Fruit fly (Drosophila melanogaster) whole organism, embryonic: ENCODE results near the gene SCAR.

ENCODE experiments used
- Asciz ChIP-seq: fragments of 200-800 bp; sonication (Bioruptor generic); optimal IDR thresholded peaks from 2 replicates; lab custom pipeline; 2017; ENCODE audit warnings: missing biosample characterization, mild to moderate bottlenecking, missing genetic modification characterization, missing genetic modification reagents
- Atf6 ChIP-seq: fragments of 200-800 bp; sonication (Bioruptor generic); IDR thresholded peaks from 2 replicates; pipeline ENCODE4 v1.3.6; 2022; ENCODE audit warnings: missing biosample characterization, missing genetic modification characterization
- C15 ChIP-seq: fragments of 200-800 bp; sonication (Bioruptor generic); IDR thresholded peaks from 3 replicates; pipeline ENCODE4 v1.3.6; 2022; ENCODE audit warnings: missing biosample characterization, missing genetic modification characterization
- CG12659 ChIP-seq: fragments of 200-800 bp; sonication (Bioruptor generic); optimal IDR thresholded peaks from 3 replicates; lab custom pipeline; 2017; ENCODE audit warnings: mild to moderate bottlenecking, missing biosample characterization, missing genetic modification reagents, missing genetic modification characterization
- CG14014 ChIP-seq: fragments of 200-800 bp; sonication (Bioruptor generic); IDR thresholded peaks from 2 replicates; pipeline ENCODE4 v1.3.6; 2022; ENCODE audit warnings: missing biosample characterization, missing genetic modification characterization
- CG14965 ChIP-seq: fragments of 200-800 bp; sonication (Bioruptor generic); optimal IDR thresholded peaks from 2 replicates; lab custom pipeline; 2016; ENCODE audit warnings: missing biosample characterization, missing genetic modification characterization, borderline replicate concordance
- CG16815 ChIP-seq: fragments of 200-800 bp; sonication (Bioruptor generic); optimal IDR thresholded peaks from 3 replicates; lab custom pipeline; 2017; ENCODE audit warnings: missing biosample characterization, mild to moderate bottlenecking, missing genetic modification characterization
- CG18764 ChIP-seq: fragments of 200-800 bp; sonication (Bioruptor generic); optimal IDR thresholded peaks from 3 replicates; lab custom pipeline; 2016; ENCODE audit warnings: missing biosample characterization, missing genetic modification characterization
- CG2202 ChIP-seq: fragments of 200-800 bp; sonication (Bioruptor generic); optimal IDR thresholded peaks from 2 replicates; lab custom pipeline; 2018; ENCODE audit warnings: missing biosample characterization, mild to moderate bottlenecking, missing genetic modification characterization
- CG2678 ChIP-seq: fragments of 200-800 bp; sonication (Bioruptor generic); optimal IDR thresholded peaks from 3 replicates; lab custom pipeline; 2019; ENCODE audit warnings: missing biosample characterization, mild to moderate bottlenecking, missing genetic modification characterization, moderate library complexity
- CG4730 ChIP-seq: fragments of 200-800 bp; sonication (Bioruptor generic); IDR thresholded peaks from 2 replicates; pipeline ENCODE4 v1.3.6; 2022; ENCODE audit warnings: missing biosample characterization, missing genetic modification characterization
- CG4820 ChIP-seq: fragments of 200-800 bp; sonication (Bioruptor generic); optimal IDR thresholded peaks from 3 replicates; lab custom pipeline; 2016; ENCODE audit warnings: missing biosample characterization, missing genetic modification characterization
- CG5245 ChIP-seq: fragments of 200-800 bp; sonication (Bioruptor generic); optimal IDR thresholded peaks from 3 replicates; lab custom pipeline; 2016; ENCODE audit warnings: missing biosample characterization, missing genetic modification characterization
- CG6175 ChIP-seq: fragments of 200-800 bp; sonication (Bioruptor generic); IDR thresholded peaks from 3 replicates; pipeline ENCODE4 v1.3.6; 2022; ENCODE audit warnings: missing biosample characterization, missing genetic modification characterization
- CG6765 ChIP-seq: fragments of 200-800 bp; sonication (Bioruptor generic); optimal IDR thresholded peaks from 3 replicates; lab custom pipeline; 2017; ENCODE audit warnings: missing biosample characterization, mild to moderate bottlenecking, missing genetic modification characterization
- CG9817 ChIP-seq: fragments of 200-800 bp; sonication (Bioruptor generic); optimal IDR thresholded peaks from 2 replicates; lab custom pipeline; 2018; ENCODE audit warnings: missing biosample characterization, mild to moderate bottlenecking, missing genetic modification characterization, moderate library complexity
- Chrac-16 ChIP-seq: fragments of 200-800 bp; sonication (Bioruptor generic); optimal IDR thresholded peaks from 3 replicates; lab custom pipeline; 2016; ENCODE audit warnings: missing biosample characterization, missing genetic modification characterization
- Doc3 ChIP-seq: fragments of 200-800 bp; sonication (Bioruptor generic); IDR thresholded peaks from 3 replicates; pipeline ENCODE4 v1.3.6; 2022; ENCODE audit warnings: missing biosample characterization, missing genetic modification characterization; ENCODE audit not compliant: partially characterized antibody
- Eip74EF ChIP-seq, 2 experiments: fragments of 200-800 bp in 1 of 2; fragments of >200 bp in 1 of 2; sonication (Bioruptor generic) in 1 of 2; optimal IDR thresholded peaks; 2 replicates each; lab custom pipeline; 2017 to 2019; ENCODE audit warnings: missing biosample characterization in 2 of 2, missing genetic modification characterization in 2 of 2, mild to moderate bottlenecking in 1 of 2, moderate library complexity in 1 of 2
- Fer1 ChIP-seq: fragments of 200-800 bp; sonication (Bioruptor generic); optimal IDR thresholded peaks from 2 replicates; lab custom pipeline; 2017; ENCODE audit warnings: missing biosample characterization, mild to moderate bottlenecking, missing genetic modification characterization
- H2.0 ChIP-seq: fragments of 200-800 bp; sonication (Bioruptor generic); IDR thresholded peaks from 2 replicates; pipeline ENCODE4 v1.3.6; 2022; ENCODE audit warnings: missing biosample characterization, missing genetic modification characterization
- Lhr ChIP-seq: fragments of 200-800 bp; sonication (Bioruptor generic); optimal IDR thresholded peaks from 3 replicates; lab custom pipeline; 2017; ENCODE audit warnings: mild to moderate bottlenecking, missing biosample characterization, missing genetic modification reagents, missing genetic modification characterization
- Med ChIP-seq: fragments of 200-800 bp; sonication (Bioruptor generic); peaks from one replicate; lab custom pipeline; 2016; ENCODE audit warnings: missing biosample characterization, missing genetic modification characterization, mild to moderate bottlenecking, inconsistent platforms, moderate library complexity
- Neu2 ChIP-seq: fragments of 200-800 bp; sonication (Bioruptor generic); optimal IDR thresholded peaks from 3 replicates; lab custom pipeline; 2016; ENCODE audit warnings: missing biosample characterization, missing genetic modification characterization, borderline replicate concordance
- Pdp1 ChIP-seq, 2 experiments: fragments of 200-800 bp; sonication (Bioruptor generic); optimal IDR thresholded peaks; 3 replicates each; lab custom pipeline; 2016; ENCODE audit warnings: missing biosample characterization in 2 of 2, missing genetic modification characterization in 2 of 2, mild to moderate bottlenecking in 1 of 2, moderate library complexity in 1 of 2
- Sry-β ChIP-seq: fragments of 200-800 bp; sonication (Bioruptor generic); optimal IDR thresholded peaks from 2 replicates; lab custom pipeline; 2018; ENCODE audit warnings: missing biosample characterization, mild to moderate bottlenecking, missing genetic modification characterization, moderate library complexity
- Vsx1 ChIP-seq: fragments of 200-800 bp; sonication (Bioruptor generic); optimal IDR thresholded peaks from 2 replicates; lab custom pipeline; 2017; ENCODE audit warnings: missing biosample characterization, mild to moderate bottlenecking, missing genetic modification characterization, missing genetic modification reagents
- bsh ChIP-seq, 2 experiments: fragments of 200-800 bp; sonication (Bioruptor generic); optimal IDR thresholded peaks; 2 replicates each; lab custom pipeline; 2017 to 2018; ENCODE audit warnings: mild to moderate bottlenecking in 2 of 2, missing biosample characterization in 2 of 2, missing genetic modification characterization in 2 of 2, moderate library complexity in 1 of 2
- chinmo ChIP-seq: fragments of 200-800 bp; sonication (Bioruptor generic); IDR thresholded peaks from 4 replicates; pipeline ENCODE4 v1.3.6; 2022; ENCODE audit warnings: missing biosample characterization, missing genetic modification characterization; ENCODE audit not compliant: partially characterized antibody
- ci ChIP-seq: fragments of 200-800 bp; sonication (Bioruptor generic); IDR thresholded peaks from 3 replicates; pipeline ENCODE4 v1.3.6; 2022; ENCODE audit warnings: missing biosample characterization, missing genetic modification characterization
- da ChIP-seq: fragments of 200-800 bp; sonication (Bioruptor generic); optimal IDR thresholded peaks from 2 replicates; lab custom pipeline; 2016; ENCODE audit warnings: missing biosample characterization, missing genetic modification characterization
- dan ChIP-seq: fragments of 200-800 bp; sonication (Bioruptor generic); IDR thresholded peaks from 2 replicates; pipeline ENCODE4 v1.3.6; 2022; ENCODE audit warnings: missing biosample characterization, missing genetic modification characterization
- dysf ChIP-seq: fragments of 200-800 bp; sonication (Bioruptor generic); IDR thresholded peaks from 3 replicates; pipeline ENCODE4 v1.3.6; 2022; ENCODE audit warnings: missing biosample characterization, missing genetic modification characterization
- hbn ChIP-seq: fragments of 200-800 bp; sonication (Bioruptor generic); IDR thresholded peaks from 2 replicates; pipeline ENCODE4 v1.3.6; 2022; ENCODE audit warnings: missing biosample characterization, missing genetic modification characterization; ENCODE audit not compliant: partially characterized antibody
- inv ChIP-seq: fragments of 200-800 bp; sonication (Bioruptor generic); IDR thresholded peaks from 2 replicates; pipeline ENCODE4 v1.3.6; 2022; ENCODE audit warnings: missing biosample characterization, missing genetic modification characterization; ENCODE audit not compliant: partially characterized antibody
- kah ChIP-seq: fragments of 200-800 bp; sonication (Bioruptor generic); optimal IDR thresholded peaks from 2 replicates; lab custom pipeline; 2018; ENCODE audit warnings: missing biosample characterization, mild to moderate bottlenecking, missing genetic modification characterization
- knrl ChIP-seq: fragments of 200-800 bp; sonication (Bioruptor generic); IDR thresholded peaks from 3 replicates; pipeline ENCODE4 v1.3.6; 2022; ENCODE audit warnings: missing biosample characterization, missing genetic modification characterization; ENCODE audit not compliant: partially characterized antibody
- lab ChIP-seq: fragments of 200-800 bp; sonication (Bioruptor generic); optimal IDR thresholded peaks from 3 replicates; lab custom pipeline; 2017; ENCODE audit warnings: missing biosample characterization, missing genetic modification characterization, mild to moderate bottlenecking, moderate library complexity, missing genetic modification reagents
- lov ChIP-seq, 2 experiments: fragments of 200-800 bp in 1 of 2; fragments of >200 bp in 1 of 2; sonication (Bioruptor generic) in 1 of 2; IDR thresholded peaks in 1 of 2; optimal IDR thresholded peaks in 1 of 2; 2 replicates in 1 of 2; 3 replicates in 1 of 2; pipeline versions ENCODE4 v1.3.6 to Lab custom; 2017 to 2022; ENCODE audit warnings: missing biosample characterization in 1 of 2, missing genetic modification characterization in 1 of 2
- nom ChIP-seq: fragments of 200-800 bp; sonication (Bioruptor generic); optimal IDR thresholded peaks from 2 replicates; lab custom pipeline; 2017; ENCODE audit warnings: missing biosample characterization, missing genetic modification characterization, mild to moderate bottlenecking, moderate library complexity, missing genetic modification reagents
- oc ChIP-seq: fragments of 200-800 bp; sonication (Bioruptor generic); optimal IDR thresholded peaks from 2 replicates; lab custom pipeline; 2018; ENCODE audit warnings: missing biosample characterization, mild to moderate bottlenecking, missing genetic modification characterization, moderate library complexity
- otp ChIP-seq: fragments of 200-800 bp; sonication (Bioruptor generic); IDR thresholded peaks from 3 replicates; pipeline ENCODE4, ENCODE4 v1.3.6; 2022; ENCODE audit warnings: missing biosample characterization, missing genetic modification characterization
- ranshi ChIP-seq: fragments of 200-800 bp; sonication (Bioruptor generic); IDR thresholded peaks from 2 replicates; pipeline ENCODE4 v1.3.6; 2022; ENCODE audit warnings: missing biosample characterization, missing genetic modification characterization
- seq ChIP-seq: fragments of 200-800 bp; sonication (Bioruptor generic); IDR thresholded peaks from 2 replicates; pipeline ENCODE4 v1.3.6; 2022; ENCODE audit warnings: missing biosample characterization, missing genetic modification characterization
- sima ChIP-seq: fragments of 200-800 bp; sonication (Bioruptor generic); optimal IDR thresholded peaks from 2 replicates; lab custom pipeline; 2016; ENCODE audit warnings: missing biosample characterization, missing genetic modification characterization
- sob ChIP-seq: fragments of 200-800 bp; sonication (Bioruptor generic); IDR thresholded peaks from 2 replicates; pipeline ENCODE4 v1.3.6; 2022; ENCODE audit warnings: missing biosample characterization, missing genetic modification characterization
- sug ChIP-seq: fragments of 200-800 bp; optimal IDR thresholded peaks from 2 replicates; lab custom pipeline; 2019; ENCODE audit warnings: missing biosample characterization, mild to moderate bottlenecking, missing genetic modification characterization, moderate library complexity
- ttk ChIP-seq: fragments of 200-800 bp; sonication (Bioruptor generic); IDR thresholded peaks from 2 replicates; pipeline ENCODE4 v2.1.2; 2022; ENCODE audit warnings: missing biosample characterization, missing genetic modification characterization
- zfh2 ChIP-seq: fragments of 200-800 bp; sonication (Bioruptor generic); optimal IDR thresholded peaks from 2 replicates; lab custom pipeline; 2016; ENCODE audit warnings: missing biosample characterization, missing genetic modification characterization

The SCAR gene

DNA sequence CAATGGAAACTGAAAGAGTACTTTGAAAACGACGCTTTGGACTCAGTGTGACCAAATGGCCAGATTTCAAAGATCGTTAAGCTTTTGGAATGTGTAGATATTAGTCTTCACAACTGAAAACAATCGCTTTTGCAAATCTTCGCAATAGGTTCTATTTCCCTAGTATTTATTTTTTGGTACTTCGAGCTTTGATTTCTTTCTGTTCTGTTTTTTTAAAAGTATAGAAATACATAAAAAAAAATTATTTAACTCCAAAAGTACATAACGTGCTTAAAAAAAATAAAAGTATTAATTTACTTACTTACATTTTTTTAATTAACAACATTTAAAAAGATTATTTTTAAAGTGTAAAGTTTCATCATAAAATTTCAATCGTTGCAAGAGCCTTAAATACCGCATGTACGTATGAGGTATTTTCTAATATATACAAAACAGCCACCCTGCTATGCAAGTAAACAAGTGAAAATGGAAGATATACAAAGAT lies 10.8 kb downstream of the SCAR start, which contains the start of the genes piwi and CG12253 (continued):
- peak; percentile 40 for TF ChIP-seq CG2202 (tag; lab: Kevin White, UChicago)
- TF ChIP-seq lov (optimal IDR thresholded peaks at IDR 0.05; lab: Kevin White, UChicago): no peak
- TF ChIP-seq lov (GFP tag; IDR thresholded peaks at IDR 0.05; lab: Robert Waterston, UW): no peak
- no peak for TF ChIP-seq C15 (GFP tag; lab: Robert Waterston, UW)
- peak; percentile 28 for TF ChIP-seq zfh2
- peak; percentile 72 for TF ChIP-seq CG16815 (GFP tag; lab: Kevin White, UChicago)
- TF ChIP-seq Pdp1 (GFP tag; optimal IDR thresholded peaks at IDR 0.05; lab: Kevin White, UChicago): no peak
- peak; percentile 87 for TF ChIP-seq ttk (GFP tag; lab: Robert Waterston, UW)
- TF ChIP-seq kah: no peak
- no peak for TF ChIP-seq Doc3 (GFP tag; lab: Robert Waterston, UW)
- peak; percentile 85; the same call in 1 of the 2 replicates for TF ChIP-seq sob (GFP tag; lab: Robert Waterston, UW)
- TF ChIP-seq inv (GFP tag; lab: Robert Waterston, UW): no peak
- peak; percentile 66; the same call in 1 of the 2 replicates for TF ChIP-seq CG14014 (GFP tag; lab: Robert Waterston, UW)
- no peak for TF ChIP-seq chinmo (GFP tag; lab: Robert Waterston, UW)
- no peak for TF ChIP-seq Vsx1
- TF ChIP-seq CG14965 (GFP tag; lab: Kevin White, UChicago): no peak
- TF ChIP-seq lab: no peak
- peak in 1 of 2 experiments; percentile 85 for TF ChIP-seq bsh (GFP tag; optimal IDR thresholded peaks at IDR 0.05; lab: Kevin White, UChicago)
- no peak for TF ChIP-seq Neu2
- peak; percentile 89 for TF ChIP-seq dysf
- no peak for TF ChIP-seq da (GFP tag; lab: Kevin White, UChicago)
- TF ChIP-seq CG18764: peak; percentile 90
- TF ChIP-seq Eip74EF (GFP tag; optimal IDR thresholded peaks at IDR 0.05; lab: Kevin White, UChicago): no peak
- TF ChIP-seq oc (tag; lab: Kevin White, UChicago): no peak
- TF ChIP-seq Sry-β (GFP tag; lab: Kevin White, UChicago): no peak
- TF ChIP-seq seq (GFP tag; lab: Robert Waterston, UW): 0 out of 2 replicates have a peak, but pooled peaks have one; percentile 35
- TF ChIP-seq CG9817 (tag; lab: Kevin White, UChicago): peak; percentile 78
- TF ChIP-seq CG12659 (GFP tag; lab: Kevin White, UChicago): peak; percentile 88
- TF ChIP-seq CG6175 (GFP tag; lab: Robert Waterston, UW): no peak
- no peak for TF ChIP-seq ci (GFP tag; lab: Robert Waterston, UW)
- TF ChIP-seq Fer1: peak; percentile 20
- peak; percentile 56 for TF ChIP-seq sug (tag; lab: Kevin White, UChicago)
- TF ChIP-seq CG4820 (GFP tag; lab: Kevin White, UChicago): peak; percentile 14
- no peak for TF ChIP-seq sima (GFP tag; lab: Kevin White, UChicago)
- TF ChIP-seq hbn: no peak
- TF ChIP-seq Chrac-16 (GFP tag; lab: Kevin White, UChicago): peak; percentile 78
- TF ChIP-seq CG6765: no peak
- peak; percentile 58 for TF ChIP-seq Med (GFP tag; lab: Kevin White, UChicago)
- TF ChIP-seq nom (GFP tag; lab: Kevin White, UChicago): no peak
- TF ChIP-seq knrl (GFP tag; lab: Robert Waterston, UW): no peak
- TF ChIP-seq Lhr (GFP tag; lab: Kevin White, UChicago): peak; percentile 48
- no peak for TF ChIP-seq CG4730 (GFP tag; lab: Robert Waterston, UW)
- peak; percentile 77; the same call in 1 of the 2 replicates for TF ChIP-seq ranshi (GFP tag; lab: Robert Waterston, UW)
- peak; percentile 7 for TF ChIP-seq CG5245 (GFP tag; lab: Kevin White, UChicago)
- no peak for TF ChIP-seq Atf6 (GFP tag; lab: Robert Waterston, UW)
- TF ChIP-seq Asciz (GFP tag; lab: Kevin White, UChicago): peak; percentile 20
- TF ChIP-seq CG2678 (tag; lab: Kevin White, UChicago): no peak
- no peak for TF ChIP-seq otp
- no peak for TF ChIP-seq dan (GFP tag; lab: Robert Waterston, UW)
- peak; percentile 70 for TF ChIP-seq H2.0 (GFP tag; lab: Robert Waterston, UW)
